Worm (Caenorhabditis elegans) whole organism, mixed stage, embryonic: Measurements from ENCODE around the gene mat-3.

Experiments
- M03D4.4 ChIP-seq: sonication (generic microtip); optimal IDR thresholded peaks from 2 replicates; lab custom pipeline; 2017; ENCODE audit warnings: mild to moderate bottlenecking, missing genetic modification characterization, missing compliant biosample characterization
- ces-1 ChIP-seq: fragments of 150-350 bp; optimal IDR thresholded peaks from 2 replicates; lab custom pipeline; 2014; ENCODE audit warnings: missing biosample characterization, missing genetic modification reagents, missing genetic modification characterization
- hlh-1 ChIP-seq: fragments of 150-350 bp; optimal IDR thresholded peaks from 2 replicates; lab custom pipeline; 2014; ENCODE audit warnings: missing biosample characterization, missing genetic modification reagents, missing genetic modification characterization
- lin-13 ChIP-seq: fragments of 150-350 bp; optimal IDR thresholded peaks from 2 replicates; lab custom pipeline; 2014; ENCODE audit warnings: missing biosample characterization, missing genetic modification characterization
- lsy-2 ChIP-seq: fragments of 150-350 bp; optimal IDR thresholded peaks from 2 replicates; lab custom pipeline; 2014; ENCODE audit warnings: missing biosample characterization, missing genetic modification characterization
- mep-1 ChIP-seq: fragments of 150-350 bp; optimal IDR thresholded peaks from 2 replicates; lab custom pipeline; 2017; ENCODE audit warnings: missing biosample characterization, missing genetic modification reagents, missing genetic modification characterization, inconsistent platforms
- nhr-12 ChIP-seq: fragments of 150-350 bp; optimal IDR thresholded peaks from 2 replicates; lab custom pipeline; 2014; ENCODE audit warnings: missing biosample characterization, missing genetic modification characterization
- nhr-237 ChIP-seq: fragments of 150-350 bp; optimal IDR thresholded peaks from 2 replicates; lab custom pipeline; 2014; ENCODE audit warnings: missing biosample characterization, missing genetic modification characterization
- nhr-28 ChIP-seq: fragments of 150-350 bp; optimal IDR thresholded peaks from 2 replicates; lab custom pipeline; 2014; ENCODE audit warnings: missing biosample characterization, missing genetic modification characterization
- nhr-76 ChIP-seq: sonication (generic microtip); optimal IDR thresholded peaks from 2 replicates; lab custom pipeline; 2017; ENCODE audit warnings: missing biosample characterization, missing genetic modification characterization
- ztf-11 ChIP-seq: fragments of 150-350 bp; optimal IDR thresholded peaks from 2 replicates; lab custom pipeline; 2014; ENCODE audit warnings: missing biosample characterization, missing genetic modification characterization

- TF ChIP-seq hlh-1 (tag; lab: Kevin White, UChicago), result no peak
- TF ChIP-seq nhr-76 (tag; lab: Kevin White, UChicago), result no peak
- no peak for TF ChIP-seq M03D4.4 (tag; lab: Kevin White, UChicago)
- TF ChIP-seq nhr-237 (tag; lab: Kevin White, UChicago), result no peak
- no peak for TF ChIP-seq nhr-28
- TF ChIP-seq ztf-11 (tag; lab: Kevin White, UChicago), result no peak
- TF ChIP-seq nhr-12 (tag; lab: Kevin White, UChicago), result no peak
- no peak for TF ChIP-seq lin-13 (tag; lab: Kevin White, UChicago)
- no peak for TF ChIP-seq lsy-2 (tag; lab: Kevin White, UChicago)
- no peak for TF ChIP-seq ces-1 (GFP tag; lab: Kevin White, UChicago)
- TF ChIP-seq mep-1, result no peak
Observed at ce11 chrIII:526824-527223, 51.6 kb downstream of the mat-3 start, which contains the start of gene T22F7.4.
